Worm (Caenorhabditis elegans): ENCODE results near the gene K09E9.4.

Gene K09E9.4

DNA sequence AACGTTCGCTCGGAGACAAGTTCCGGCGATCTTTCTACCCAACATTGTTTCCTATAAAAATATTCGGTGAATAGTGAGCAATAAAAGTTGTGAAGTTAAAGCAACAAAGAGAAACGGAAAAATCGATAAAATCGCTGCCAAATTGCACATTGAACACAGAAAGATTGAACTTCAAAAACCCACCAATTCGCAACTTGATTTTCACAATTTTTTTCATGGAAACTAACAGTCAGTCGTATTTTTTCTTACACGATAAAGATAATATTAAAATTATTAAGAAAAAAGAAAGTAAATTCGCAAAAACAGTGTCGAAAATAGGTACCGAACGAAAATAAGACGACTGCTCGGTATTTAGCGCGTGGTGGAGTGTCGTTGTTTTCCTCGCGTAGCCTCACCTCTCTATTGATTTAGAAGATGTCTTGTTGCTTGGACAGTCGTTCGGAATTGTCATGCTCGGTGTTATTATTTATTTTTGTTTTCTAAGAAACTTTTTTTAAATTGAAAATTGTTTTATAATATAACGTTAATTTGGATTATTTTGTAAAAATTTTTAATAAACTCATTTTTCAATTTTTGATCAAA lies 39.8 kb downstream of the K09E9.4 start, which contains the start of gene gas-1:
Gene gas-1, minus strand, starts transcription at position 51 of the 582 bp plus-strand sequence.
- TF ChIP-seq lin-11 (tag; optimal IDR thresholded peaks at IDR 0.05), result no peak
- TF ChIP-seq crh-2 (tag; optimal IDR thresholded peaks at IDR 0.05), result peak; percentile 1
- peak; percentile 54 for TF ChIP-seq unc-55 (GFP tag; optimal IDR thresholded peaks at IDR 0.05)
- peak in 1 of 2 experiments; percentile 36 for TF ChIP-seq lsy-2 (tag; optimal IDR thresholded peaks at IDR 0.05)
- TF ChIP-seq skn-1 (tag; optimal IDR thresholded peaks at IDR 0.05), result no peak
- TF ChIP-seq nhr-129 (tag; optimal IDR thresholded peaks at IDR 0.05), result peak; percentile 23
- no peak for TF ChIP-seq mab-5 (tag; optimal IDR thresholded peaks at IDR 0.05)

ce11 chrX:15586192-15586591 lies 44.0 kb downstream of the K09E9.4 start:
- TF ChIP-seq snpc-4 (tag; optimal IDR thresholded peaks at IDR 0.05) (peak; percentile 53), elt-1 (tag; optimal IDR thresholded peaks at IDR 0.05) (no peak), unc-55 (GFP tag; optimal IDR thresholded peaks at IDR 0.05) (no peak), blmp-1 (tag; optimal IDR thresholded peaks at IDR 0.05; ENCODE audit: insufficient read depth) (no peak)

DNA sequence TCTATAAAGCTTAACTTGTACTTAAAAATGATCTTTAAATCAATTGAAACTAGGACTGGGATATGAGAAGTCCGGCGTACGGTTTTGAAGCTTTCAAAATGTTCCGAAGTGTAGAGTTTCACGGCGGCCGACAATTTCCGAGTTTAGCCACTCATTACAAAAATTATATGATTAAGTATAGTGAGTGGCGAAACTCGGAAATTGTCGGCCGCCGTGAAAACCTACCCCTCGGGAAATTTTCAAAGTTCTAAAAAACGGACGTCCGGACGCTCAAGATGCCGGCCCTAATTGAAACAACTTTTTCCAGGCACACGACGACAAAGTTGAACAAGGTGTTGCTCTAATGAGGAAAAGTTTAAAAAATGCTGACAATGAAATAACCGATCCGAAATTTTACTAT lies 45.1 kb downstream of the K09E9.4 start:
- TF ChIP-seq mdl-1 (tag; optimal IDR thresholded peaks at IDR 0.05) (no peak), Y55F3AM.14 (GFP tag; optimal IDR thresholded peaks at IDR 0.05) (no peak), F13H6.1 (tag; optimal IDR thresholded peaks at IDR 0.05) (no peak), lin-11 (tag; optimal IDR thresholded peaks at IDR 0.05) (no peak), peb-1 (tag; optimal IDR thresholded peaks at IDR 0.05) (no peak), sma-3 (GFP tag; optimal IDR thresholded peaks at IDR 0.05) (no peak), mbf-1 (tag; optimal IDR thresholded peaks at IDR 0.05) (no peak), skn-1 (tag; optimal IDR thresholded peaks at IDR 0.05) (no peak), lsy-2 (tag; optimal IDR thresholded peaks at IDR 0.05) (no peak), lin-39 (tag; optimal IDR thresholded peaks at IDR 0.05) (no peak), unc-62 (GFP tag; optimal IDR thresholded peaks at IDR 0.05) (no peak), blmp-1 (tag; optimal IDR thresholded peaks at IDR 0.05; ENCODE audit: insufficient read depth) (no peak), C34F6.9 (tag; optimal IDR thresholded peaks at IDR 0.05) (no peak), nhr-25 (tag; optimal IDR thresholded peaks at IDR 0.05) (no peak)
